Fruit fly (Drosophila melanogaster) whole organism, embryonic: ENCODE data around the gene Polr3E.
A peak's percentile ranks its signal among the peaks of the same experiment; 100 is the strongest.

Experiments used
- B-H2 ChIP-seq: fragments of 200-800 bp; sonication (Bioruptor generic); optimal IDR thresholded peaks from 2 replicates; lab custom pipeline; 2018; ENCODE audit warnings: missing biosample characterization, mild to moderate bottlenecking, missing genetic modification characterization
- Bdp1 ChIP-seq: fragments of 200-800 bp; sonication (Bioruptor generic); optimal IDR thresholded peaks from 3 replicates; lab custom pipeline; 2016; ENCODE audit warnings: missing biosample characterization, missing genetic modification characterization
- CG10147 ChIP-seq: fragments of 200-800 bp; sonication (Bioruptor generic); optimal IDR thresholded peaks from 2 replicates; lab custom pipeline; 2019; ENCODE audit warnings: missing biosample characterization, mild to moderate bottlenecking, missing genetic modification characterization, moderate library complexity
- CG10431 ChIP-seq: fragments of 200-800 bp; sonication (Bioruptor generic); optimal IDR thresholded peaks from 3 replicates; lab custom pipeline; 2018; ENCODE audit warnings: missing biosample characterization, mild to moderate bottlenecking, missing genetic modification characterization
- CG10543 ChIP-seq: fragments of 200-800 bp; sonication (Bioruptor generic); optimal IDR thresholded peaks from 3 replicates; lab custom pipeline; 2017; ENCODE audit warnings: missing biosample characterization, mild to moderate bottlenecking, missing genetic modification characterization, moderate library complexity
- CG10565 ChIP-seq: fragments of 200-800 bp; sonication (Bioruptor generic); optimal IDR thresholded peaks from 3 replicates; lab custom pipeline; 2016; ENCODE audit warnings: missing biosample characterization, mild to moderate bottlenecking, missing genetic modification characterization
- CG12219 ChIP-seq: fragments of 200-800 bp; sonication (Bioruptor generic); optimal IDR thresholded peaks from 3 replicates; lab custom pipeline; 2018; ENCODE audit warnings: missing biosample characterization, mild to moderate bottlenecking, missing genetic modification characterization
- CG14965 ChIP-seq: fragments of 200-800 bp; sonication (Bioruptor generic); optimal IDR thresholded peaks from 2 replicates; lab custom pipeline; 2016; ENCODE audit warnings: missing biosample characterization, missing genetic modification characterization, borderline replicate concordance
- CG17568 ChIP-seq: fragments of 200-800 bp; sonication (Bioruptor generic); optimal IDR thresholded peaks from 2 replicates; lab custom pipeline; 2018; ENCODE audit warnings: missing biosample characterization, mild to moderate bottlenecking, missing genetic modification characterization, moderate library complexity
- CG1832 ChIP-seq: fragments of 200-800 bp; sonication (Bioruptor generic); optimal IDR thresholded peaks from 2 replicates; lab custom pipeline; 2017; ENCODE audit warnings: missing biosample characterization, mild to moderate bottlenecking, missing genetic modification characterization, inconsistent platforms
- CG2120 ChIP-seq: fragments of 200-800 bp; sonication (Bioruptor generic); optimal IDR thresholded peaks from 3 replicates; lab custom pipeline; 2016; ENCODE audit warnings: missing biosample characterization, missing genetic modification characterization
- CG32532 ChIP-seq: fragments of 200-800 bp; sonication (Bioruptor generic); IDR thresholded peaks from 2 replicates; pipeline ENCODE4 v1.3.6; 2022; ENCODE audit warnings: missing biosample characterization, missing genetic modification characterization
- CG3407 ChIP-seq: fragments of 200-800 bp; sonication (Bioruptor generic); optimal IDR thresholded peaks from 2 replicates; lab custom pipeline; 2018; ENCODE audit warnings: missing biosample characterization, mild to moderate bottlenecking, missing genetic modification characterization
- CG34376 ChIP-seq: fragments of 200-800 bp; sonication (Bioruptor generic); optimal IDR thresholded peaks from 2 replicates; lab custom pipeline; 2018; ENCODE audit warnings: missing biosample characterization, mild to moderate bottlenecking, missing genetic modification characterization
- CG43689 ChIP-seq: fragments of 200-800 bp; sonication (Bioruptor generic); IDR thresholded peaks from 2 replicates; pipeline ENCODE4 v1.3.6; 2022; ENCODE audit warnings: missing biosample characterization, missing genetic modification characterization
- CG5180 ChIP-seq: fragments of 200-800 bp; sonication (Bioruptor generic); optimal IDR thresholded peaks from 3 replicates; lab custom pipeline; 2017; ENCODE audit warnings: missing biosample characterization, missing genetic modification characterization, mild to moderate bottlenecking, moderate library complexity, missing genetic modification reagents
- CG6175 ChIP-seq: fragments of 200-800 bp; sonication (Bioruptor generic); IDR thresholded peaks from 3 replicates; pipeline ENCODE4 v1.3.6; 2022; ENCODE audit warnings: missing biosample characterization, missing genetic modification characterization
- CG6654 ChIP-seq: fragments of 200-800 bp; sonication (Bioruptor generic); optimal IDR thresholded peaks from 2 replicates; lab custom pipeline; 2017; ENCODE audit warnings: missing biosample characterization, mild to moderate bottlenecking, missing genetic modification characterization
- CG6791 ChIP-seq: fragments of 200-800 bp; sonication (Bioruptor generic); IDR thresholded peaks from 3 replicates; pipeline ENCODE4 v1.3.6; 2022; ENCODE audit warnings: missing biosample characterization, missing genetic modification characterization; ENCODE audit not compliant: partially characterized antibody
- CG6854 ChIP-seq: fragments of 200-800 bp; sonication (Bioruptor generic); optimal IDR thresholded peaks from 3 replicates; lab custom pipeline; 2017; ENCODE audit warnings: missing biosample characterization, mild to moderate bottlenecking, missing genetic modification characterization
- CG9215 ChIP-seq: fragments of 200-800 bp; sonication (Bioruptor generic); IDR thresholded peaks from 2 replicates; pipeline ENCODE4 v1.3.6; 2022; ENCODE audit warnings: missing biosample characterization, missing genetic modification characterization
- CG9876 ChIP-seq: fragments of 200-800 bp; sonication (Bioruptor generic); optimal IDR thresholded peaks from 2 replicates; lab custom pipeline; 2016; ENCODE audit warnings: missing biosample characterization, missing genetic modification characterization
- Dek ChIP-seq: fragments of 200-800 bp; sonication (Bioruptor generic); optimal IDR thresholded peaks from 3 replicates; lab custom pipeline; 2019; ENCODE audit warnings: missing biosample characterization, mild to moderate bottlenecking, missing genetic modification characterization, moderate library complexity
- Eip74EF ChIP-seq, 2 experiments: fragments of 200-800 bp in 1 of 2; fragments of >200 bp in 1 of 2; sonication (Bioruptor generic) in 1 of 2; optimal IDR thresholded peaks; 2 replicates each; lab custom pipeline; 2017 to 2019; ENCODE audit warnings: missing biosample characterization in 2 of 2, missing genetic modification characterization in 2 of 2, mild to moderate bottlenecking in 1 of 2, moderate library complexity in 1 of 2
- Fer1 ChIP-seq: fragments of 200-800 bp; sonication (Bioruptor generic); optimal IDR thresholded peaks from 2 replicates; lab custom pipeline; 2017; ENCODE audit warnings: missing biosample characterization, mild to moderate bottlenecking, missing genetic modification characterization
- Gsc ChIP-seq: fragments of 200-800 bp; sonication (Bioruptor generic); IDR thresholded peaks from 2 replicates; pipeline ENCODE4 v1.3.6; 2022; ENCODE audit warnings: missing biosample characterization, missing genetic modification characterization
- MESR4 ChIP-seq: fragments of 200-800 bp; sonication (Bioruptor generic); optimal IDR thresholded peaks from 2 replicates; lab custom pipeline; 2018; ENCODE audit warnings: missing biosample characterization, mild to moderate bottlenecking, missing genetic modification characterization, moderate library complexity
- Meics ChIP-seq: fragments of 200-800 bp; sonication (Bioruptor generic); optimal IDR thresholded peaks from 2 replicates; lab custom pipeline; 2017; ENCODE audit warnings: missing biosample characterization, mild to moderate bottlenecking, missing genetic modification characterization
- Mrtf ChIP-seq: fragments of 200-800 bp; sonication (Bioruptor generic); IDR thresholded peaks from 3 replicates; pipeline ENCODE4 v1.3.6; 2022; ENCODE audit warnings: missing biosample characterization, missing genetic modification characterization
- NC2α ChIP-seq: fragments of 200-800 bp; sonication (Bioruptor generic); optimal IDR thresholded peaks from 2 replicates; lab custom pipeline; 2016; ENCODE audit warnings: missing biosample characterization, missing genetic modification characterization
- NFAT ChIP-seq: fragments of 200-800 bp; sonication (Bioruptor generic); IDR thresholded peaks from 2 replicates; pipeline ENCODE4 v1.3.6; 2022; ENCODE audit warnings: missing biosample characterization, missing genetic modification characterization
- Sox100B ChIP-seq: fragments of 200-800 bp; sonication (Bioruptor generic); optimal IDR thresholded peaks from 3 replicates; lab custom pipeline; 2018; ENCODE audit warnings: missing biosample characterization, mild to moderate bottlenecking, missing genetic modification characterization
- Sry-δ ChIP-seq: fragments of 200-800 bp; sonication (Bioruptor generic); optimal IDR thresholded peaks from 2 replicates; lab custom pipeline; 2016; ENCODE audit warnings: missing biosample characterization, missing genetic modification characterization
- Xrp1 ChIP-seq: fragments of 200-800 bp; sonication (Bioruptor generic); IDR thresholded peaks from 2 replicates; pipeline ENCODE4 v1.3.6; 2022; ENCODE audit warnings: missing biosample characterization, missing genetic modification characterization
- ab ChIP-seq: fragments of 200-800 bp; sonication (Bioruptor generic); optimal IDR thresholded peaks from 2 replicates; lab custom pipeline; 2016; ENCODE audit warnings: missing biosample characterization, missing genetic modification characterization
- abd-A ChIP-seq: fragments of 200-800 bp; sonication (Bioruptor generic); optimal IDR thresholded peaks from 3 replicates; lab custom pipeline; 2019; ENCODE audit warnings: missing biosample characterization, mild to moderate bottlenecking, missing genetic modification characterization, moderate library complexity
- bowl ChIP-seq: fragments of 200-800 bp; sonication (Bioruptor generic); IDR thresholded peaks from 2 replicates; pipeline ENCODE4 v1.3.6; 2022; ENCODE audit warnings: missing biosample characterization, missing genetic modification characterization
- crol ChIP-seq: fragments of 200-800 bp; sonication (Bioruptor generic); IDR thresholded peaks from 2 replicates; pipeline ENCODE4 v1.3.6; 2022; ENCODE audit warnings: missing biosample characterization, missing genetic modification characterization
- crp ChIP-seq, 2 experiments: fragments of 200-800 bp; sonication (Bioruptor generic); optimal IDR thresholded peaks; 2 replicates in 1 of 2; 3 replicates in 1 of 2; lab custom pipeline; 2017; ENCODE audit warnings: missing biosample characterization in 2 of 2, missing genetic modification characterization in 2 of 2, mild to moderate bottlenecking in 1 of 2, moderate library complexity in 1 of 2
- disco-r ChIP-seq: fragments of 200-800 bp; sonication (Bioruptor generic); optimal IDR thresholded peaks from 2 replicates; lab custom pipeline; 2016; ENCODE audit warnings: missing biosample characterization, missing genetic modification characterization
- lilli ChIP-seq: fragments of 200-800 bp; sonication (Bioruptor generic); optimal IDR thresholded peaks from 3 replicates; lab custom pipeline; 2016; ENCODE audit warnings: missing biosample characterization, missing genetic modification characterization
- odd ChIP-seq: fragments of 200-800 bp; sonication (Bioruptor generic); optimal IDR thresholded peaks from 2 replicates; lab custom pipeline; 2017; ENCODE audit warnings: missing biosample characterization, mild to moderate bottlenecking, missing genetic modification characterization
- otp ChIP-seq: fragments of 200-800 bp; sonication (Bioruptor generic); IDR thresholded peaks from 3 replicates; pipeline ENCODE4, ENCODE4 v1.3.6; 2022; ENCODE audit warnings: missing biosample characterization, missing genetic modification characterization
- repo ChIP-seq: fragments of 200-800 bp; sonication (Bioruptor generic); optimal IDR thresholded peaks from 2 replicates; lab custom pipeline; 2016; ENCODE audit warnings: missing biosample characterization, missing genetic modification characterization
- scrt ChIP-seq: fragments of 200-800 bp; sonication (Bioruptor generic); optimal IDR thresholded peaks from 2 replicates; lab custom pipeline; 2018; ENCODE audit warnings: missing biosample characterization, mild to moderate bottlenecking, missing genetic modification characterization, moderate library complexity
- tap ChIP-seq: fragments of 200-800 bp; optimal IDR thresholded peaks from 3 replicates; lab custom pipeline; 2019; ENCODE audit warnings: missing biosample characterization, mild to moderate bottlenecking, missing genetic modification characterization, moderate library complexity
- tup ChIP-seq: fragments of 200-800 bp; sonication (Bioruptor generic); optimal IDR thresholded peaks from 2 replicates; lab custom pipeline; 2016; ENCODE audit warnings: missing biosample characterization, mild to moderate bottlenecking, missing genetic modification characterization, moderate library complexity
- vvl ChIP-seq: fragments of 200-800 bp; sonication (Bioruptor generic); IDR thresholded peaks from 2 replicates; pipeline ENCODE4 v1.3.6; 2022; ENCODE audit warnings: missing biosample characterization, missing genetic modification characterization

Gene Polr3E

DNA sequence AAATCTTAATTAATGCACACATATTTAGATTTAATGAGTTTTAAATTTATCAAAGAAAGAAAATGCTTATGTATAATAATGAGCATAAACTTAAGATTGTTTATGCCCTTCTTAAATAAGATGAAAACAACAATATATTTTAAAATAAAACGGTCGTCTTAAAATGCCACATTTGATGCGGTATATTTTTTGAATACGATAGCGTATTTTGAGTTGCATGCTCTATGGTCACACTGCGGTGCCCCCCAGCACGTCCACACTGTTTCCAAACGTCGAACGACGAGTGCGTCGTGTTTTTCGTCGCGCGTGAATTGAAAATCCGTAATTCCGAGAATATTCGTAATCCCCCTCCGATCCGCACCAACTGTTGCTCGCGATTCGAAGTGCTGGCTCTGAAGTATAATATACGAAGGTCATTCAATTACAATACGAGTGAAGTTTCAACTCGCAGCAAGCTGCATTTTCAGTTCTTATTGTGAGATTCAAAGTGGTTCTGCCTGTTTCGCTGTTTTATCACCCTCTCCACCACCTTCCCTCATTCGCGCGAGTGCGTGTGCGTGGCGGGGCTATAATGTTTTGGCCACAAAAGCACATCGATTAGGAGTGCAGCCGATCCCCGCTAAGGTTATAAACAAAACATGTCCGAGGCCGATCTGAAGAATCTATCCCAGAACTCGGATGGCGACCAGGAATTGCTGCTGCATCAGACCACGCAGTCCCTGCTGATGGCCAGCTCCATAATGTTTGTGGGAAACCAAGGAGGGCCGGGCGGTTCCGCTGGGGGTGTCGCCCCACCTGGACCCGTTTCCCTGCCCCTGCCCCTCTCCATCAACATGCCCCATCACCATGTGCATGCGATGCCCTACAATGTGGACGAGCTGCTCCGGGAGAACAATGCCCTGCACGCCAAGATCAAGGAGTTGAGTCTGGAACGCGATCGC is 2.9 kb downstream of the Polr3E start, which contains the start of gene siz (continued):
- TF ChIP-seq CG6791 (peak; percentile 56; the same call in 1 of the 3 replicates), repo (GFP tag; lab: Kevin White, UChicago) (no peak), Bdp1 (GFP tag; lab: Kevin White, UChicago) (no peak), NC2α (GFP tag; lab: Kevin White, UChicago) (no peak), otp (GFP tag; lab: Robert Waterston, UW) (no peak), CG6854 (GFP tag; lab: Kevin White, UChicago) (no peak), B-H2 (GFP tag; lab: Kevin White, UChicago) (peak; percentile 14), MESR4 (GFP tag; lab: Kevin White, UChicago) (peak; percentile 74), CG9215 (GFP tag; lab: Robert Waterston, UW) (no peak), vvl (GFP tag; lab: Robert Waterston, UW) (peak; percentile 72), CG9876 (GFP tag; lab: Kevin White, UChicago) (no peak), CG43689 (GFP tag; lab: Robert Waterston, UW) (no peak), Eip74EF (GFP tag; optimal IDR thresholded peaks at IDR 0.05; lab: Kevin White, UChicago) (peak in 1 of 2 experiments; percentile 22), lilli (GFP tag; lab: Kevin White, UChicago) (peak; percentile 17), CG12219 (GFP tag; lab: Kevin White, UChicago) (peak; percentile 41), tup (GFP tag; lab: Kevin White, UChicago) (no peak), bowl (GFP tag; lab: Robert Waterston, UW) (no peak), Fer1 (peak; percentile 55), ab (GFP tag; lab: Kevin White, UChicago) (no peak), CG14965 (no peak), disco-r (GFP tag; lab: Kevin White, UChicago) (no peak), Sox100B (GFP tag; lab: Kevin White, UChicago) (no peak), CG10565 (GFP tag; lab: Kevin White, UChicago) (no peak), CG10431 (peak; percentile 29), Sry-δ (GFP tag; lab: Kevin White, UChicago) (peak; percentile 17), CG32532 (GFP tag; lab: Robert Waterston, UW) (no peak), crol (GFP tag; lab: Robert Waterston, UW) (peak; percentile 82), odd (GFP tag; lab: Kevin White, UChicago) (peak; percentile 17), tap (tag; lab: Kevin White, UChicago) (no peak), CG6175 (no peak), CG3407 (GFP tag; lab: Kevin White, UChicago) (no peak), CG6654 (no peak), scrt (GFP tag; lab: Kevin White, UChicago) (peak; percentile 63), Dek (tag; lab: Kevin White, UChicago) (no peak), Xrp1 (GFP tag; lab: Robert Waterston, UW) (no peak), CG10543 (GFP tag; lab: Kevin White, UChicago) (peak; percentile 35), NFAT (0 out of 2 replicates have a peak, but pooled peaks have one; percentile 9), CG2120 (peak; percentile 39), Meics (GFP tag; lab: Kevin White, UChicago) (peak; percentile 32), Mrtf (GFP tag; lab: Robert Waterston, UW) (no peak), CG5180 (no peak), crp (GFP tag; optimal IDR thresholded peaks at IDR 0.05; lab: Kevin White, UChicago) (peak in 1 of 2 experiments; percentile 31), Gsc (no peak), CG1832 (GFP tag; lab: Kevin White, UChicago) (peak; percentile 8), CG34376 (GFP tag; lab: Kevin White, UChicago) (peak; percentile 43), CG17568 (no peak), CG10147 (peak; percentile 43), abd-A (tag; lab: Kevin White, UChicago) (no peak)
